Worm (Caenorhabditis elegans) whole organism, L2 larva: Measurements from ENCODE around the gene AC3.12.
"Not testable (repeated sequence)": the region's sequence is repeated elsewhere in the genome, so short reads cannot be mapped to it uniquely, and the experiment has no call there.

Experiments
- C34F6.9 ChIP-seq: fragments of 150-350 bp; optimal IDR thresholded peaks from 2 replicates; lab custom pipeline; 2014; ENCODE audit warnings: missing biosample characterization, missing genetic modification characterization
- F13H6.1 ChIP-seq: sonication (generic microtip); optimal IDR thresholded peaks from 2 replicates; lab custom pipeline; 2016; ENCODE audit warnings: missing genetic modification characterization, missing compliant biosample characterization
- Y55F3AM.14 ChIP-seq: fragments of 200-800 bp; sonication (Bioruptor generic); optimal IDR thresholded peaks from 2 replicates; lab custom pipeline; 2018; ENCODE audit warnings: mild to moderate bottlenecking, missing genetic modification characterization, missing compliant biosample characterization
- ZK546.5 ChIP-seq: sonication (generic microtip); optimal IDR thresholded peaks from 2 replicates; lab custom pipeline; 2017; ENCODE audit warnings: missing biosample characterization, missing genetic modification characterization
- alr-1 ChIP-seq: fragments of 150-350 bp; optimal IDR thresholded peaks from 2 replicates; lab custom pipeline; 2014; ENCODE audit warnings: missing biosample characterization, missing genetic modification characterization
- aly-2 ChIP-seq: fragments of 150-350 bp; optimal IDR thresholded peaks from 2 replicates; lab custom pipeline; 2014; ENCODE audit warnings: missing biosample characterization, missing genetic modification characterization
- ama-1 ChIP-seq: fragments of 150-350 bp; optimal IDR thresholded peaks from 2 replicates; lab custom pipeline; 2018; ENCODE audit warnings: inconsistent platforms
- blmp-1 ChIP-seq: sonication (generic microtip); optimal IDR thresholded peaks from 2 replicates; lab custom pipeline; 2017; ENCODE audit warnings: missing genetic modification characterization, mild to moderate bottlenecking, missing compliant biosample characterization, antibody characterized with exemption, moderate library complexity; ENCODE audit not compliant: insufficient read depth
- crh-2 ChIP-seq: sonication (generic microtip); optimal IDR thresholded peaks from 2 replicates; lab custom pipeline; 2017; ENCODE audit warnings: missing biosample characterization, missing genetic modification characterization
- dmd-4 ChIP-seq: sonication (generic microtip); optimal IDR thresholded peaks from 2 replicates; lab custom pipeline; 2017; ENCODE audit warnings: missing biosample characterization, missing genetic modification characterization
- egl-27 ChIP-seq: sonication (generic microtip); optimal IDR thresholded peaks from 3 replicates; lab custom pipeline; 2017; ENCODE audit warnings: missing biosample characterization, missing genetic modification reagents, missing genetic modification characterization
- elt-3 ChIP-seq: sonication (generic microtip); optimal IDR thresholded peaks from 2 replicates; lab custom pipeline; 2017; ENCODE audit warnings: missing biosample characterization, missing genetic modification characterization
- gmeb-1 ChIP-seq: fragments of 150-350 bp; optimal IDR thresholded peaks from 2 replicates; lab custom pipeline; 2014; ENCODE audit warnings: missing biosample characterization, missing genetic modification characterization
- lin-11 ChIP-seq: fragments of 150-350 bp; sonication (generic microtip); optimal IDR thresholded peaks from 2 replicates; lab custom pipeline; 2014; ENCODE audit warnings: missing biosample characterization, missing genetic modification characterization, inconsistent platforms, mixed read lengths
- lin-13 ChIP-seq: fragments of 150-350 bp; optimal IDR thresholded peaks from 2 replicates; lab custom pipeline; 2014; ENCODE audit warnings: missing biosample characterization, missing genetic modification reagents, missing genetic modification characterization
- lin-39 ChIP-seq: fragments of 150-350 bp; optimal IDR thresholded peaks from 2 replicates; lab custom pipeline; 2014; ENCODE audit warnings: missing biosample characterization, missing genetic modification reagents, missing genetic modification characterization
- lsy-2 ChIP-seq, 2 experiments: fragments of 150-350 bp in 1 of 2; sonication (generic microtip) in 1 of 2; optimal IDR thresholded peaks; 2 replicates each; lab custom pipeline; 2014 to 2017; ENCODE audit warnings: missing biosample characterization in 2 of 2, missing genetic modification characterization in 2 of 2
- mab-5 ChIP-seq: fragments of 150-350 bp; optimal IDR thresholded peaks from 2 replicates; lab custom pipeline; 2014; ENCODE audit warnings: missing biosample characterization, missing genetic modification characterization
- mbf-1 ChIP-seq: sonication (generic microtip); optimal IDR thresholded peaks from 2 replicates; lab custom pipeline; 2017; ENCODE audit warnings: missing biosample characterization, missing genetic modification characterization
- nhr-10 ChIP-seq: sonication (generic microtip); optimal IDR thresholded peaks from 2 replicates; lab custom pipeline; 2017; ENCODE audit warnings: missing biosample characterization, missing genetic modification characterization
- nhr-129 ChIP-seq: fragments of 150-350 bp; optimal IDR thresholded peaks from 2 replicates; lab custom pipeline; 2014; ENCODE audit warnings: missing biosample characterization, missing genetic modification characterization
- nhr-21 ChIP-seq: fragments of 150-350 bp; optimal IDR thresholded peaks from 2 replicates; lab custom pipeline; 2014; ENCODE audit warnings: missing biosample characterization, missing genetic modification characterization
- nhr-23 ChIP-seq: fragments of 150-350 bp; optimal IDR thresholded peaks from 2 replicates; lab custom pipeline; 2014; ENCODE audit warnings: missing biosample characterization, missing genetic modification reagents, missing genetic modification characterization
- nhr-25 ChIP-seq: fragments of 150-350 bp; sonication (generic microtip); optimal IDR thresholded peaks from 3 replicates; lab custom pipeline; 2014; ENCODE audit warnings: missing biosample characterization, missing genetic modification characterization
- peb-1 ChIP-seq: fragments of 150-350 bp; optimal IDR thresholded peaks from 2 replicates; lab custom pipeline; 2014; ENCODE audit warnings: missing biosample characterization, missing genetic modification characterization
- sem-4 ChIP-seq: fragments of 150-350 bp; optimal IDR thresholded peaks from 2 replicates; lab custom pipeline; 2014; ENCODE audit warnings: missing biosample characterization, missing genetic modification reagents, missing genetic modification characterization
- sma-3 ChIP-seq: sonication (generic microtip); optimal IDR thresholded peaks from 2 replicates; lab custom pipeline; 2016; ENCODE audit warnings: missing genetic modification reagents, missing genetic modification characterization, missing compliant biosample characterization
- sma-9 ChIP-seq, 2 experiments: fragments of 150-350 bp in 1 of 2; sonication (generic microtip) in 1 of 2; optimal IDR thresholded peaks; 2 replicates each; lab custom pipeline; 2014 to 2016; ENCODE audit warnings: missing genetic modification characterization in 2 of 2, mild to moderate bottlenecking in 1 of 2, missing biosample characterization in 1 of 2, missing compliant biosample characterization in 1 of 2, missing genetic modification reagents in 1 of 2, moderate library complexity in 1 of 2
- snpc-4 ChIP-seq: fragments of 150-350 bp; optimal IDR thresholded peaks from 2 replicates; lab custom pipeline; 2014; ENCODE audit warnings: missing biosample characterization, missing genetic modification characterization
- unc-39 ChIP-seq: fragments of 150-350 bp; optimal IDR thresholded peaks from 2 replicates; lab custom pipeline; 2014; ENCODE audit warnings: missing biosample characterization, missing genetic modification characterization
- unc-55 ChIP-seq: fragments of 150-350 bp; sonication (generic microtip); optimal IDR thresholded peaks from 3 replicates; lab custom pipeline; 2014; ENCODE audit warnings: missing biosample characterization, missing genetic modification reagents, missing genetic modification characterization
- unc-62 ChIP-seq: fragments of 150-350 bp; optimal IDR thresholded peaks from 2 replicates; lab custom pipeline; 2014; ENCODE audit warnings: missing biosample characterization, missing genetic modification reagents, missing genetic modification characterization
- ztf-4 ChIP-seq: fragments of 150-350 bp; optimal IDR thresholded peaks from 2 replicates; lab custom pipeline; 2014; ENCODE audit warnings: missing biosample characterization, missing genetic modification characterization

The AC3.12 gene

DNA sequence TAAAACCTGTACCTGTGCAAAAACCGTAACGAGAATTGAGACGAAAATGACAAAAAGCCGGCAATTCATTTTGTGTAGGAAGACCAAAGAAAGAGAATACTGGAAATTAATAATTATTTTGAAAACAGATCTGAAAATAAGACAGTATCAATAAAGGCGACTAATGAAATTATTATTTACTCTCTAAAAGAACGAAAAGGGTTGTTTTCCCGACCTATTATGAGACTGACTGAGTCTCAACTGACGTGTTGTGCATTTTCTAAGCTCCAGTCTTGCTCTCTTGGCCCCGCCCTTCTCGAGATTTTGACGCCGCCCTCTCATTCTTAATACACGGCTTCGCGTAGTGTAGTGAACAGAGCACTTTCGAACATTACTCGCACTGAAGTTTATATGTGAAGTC is 29.1 kb downstream of the AC3.12 start, which contains the start of gene K07C5.9:
K07C5.9 (minus strand) TSS at position 101 of the 400 bp plus-strand sequence.
- TF ChIP-seq egl-27 (tag; lab: Kevin White, UChicago) (no peak), nhr-25 (no peak), blmp-1 (tag; lab: Kevin White, UChicago) (no peak), lin-39 (tag; lab: Kevin White, UChicago) (no peak), ama-1 (lab: Kevin White, UChicago) (no peak), sem-4 (no peak), dmd-4 (tag; lab: Kevin White, UChicago) (no peak), peb-1 (no peak), ztf-4 (tag; lab: Kevin White, UChicago) (no peak), aly-2 (tag; lab: Kevin White, UChicago) (no peak), crh-2 (tag; lab: Kevin White, UChicago) (no peak), ZK546.5 (tag; lab: Kevin White, UChicago) (no peak), nhr-21 (tag; lab: Kevin White, UChicago) (no peak), gmeb-1 (no peak), nhr-23 (tag; lab: Kevin White, UChicago) (no peak)

DNA sequence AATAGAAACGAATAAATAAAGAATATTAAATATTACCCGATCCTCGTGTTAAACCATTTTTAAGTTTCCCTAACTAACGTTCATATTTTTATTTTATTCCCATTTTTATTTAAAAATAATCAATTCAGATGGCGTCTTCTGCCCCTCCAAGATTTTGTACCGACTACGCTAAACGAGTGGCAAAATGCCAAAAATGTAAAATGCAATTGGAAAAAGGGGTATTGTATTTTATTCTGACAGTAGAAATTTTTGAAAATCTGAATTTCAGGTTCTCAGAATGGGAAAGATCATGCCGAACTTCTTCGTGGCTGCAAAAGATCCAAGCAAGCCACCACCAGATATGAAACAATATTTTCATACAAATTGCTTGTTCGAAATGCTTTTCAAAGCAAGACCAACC is 36.3 kb downstream of the AC3.12 start, which contains the start of gene K07C5.3:
K07C5.3 (plus strand) TSS at position 129 of the 400 bp plus-strand sequence.
- TF ChIP-seq lin-39 (tag; lab: Kevin White, UChicago) (no peak), alr-1 (tag; lab: Kevin White, UChicago) (no peak), ama-1 (lab: Kevin White, UChicago) (no peak), sma-3 (GFP tag; lab: Kevin White, UChicago) (no peak), elt-3 (tag; lab: Kevin White, UChicago) (no peak), nhr-23 (tag; lab: Kevin White, UChicago) (no peak)

DNA sequence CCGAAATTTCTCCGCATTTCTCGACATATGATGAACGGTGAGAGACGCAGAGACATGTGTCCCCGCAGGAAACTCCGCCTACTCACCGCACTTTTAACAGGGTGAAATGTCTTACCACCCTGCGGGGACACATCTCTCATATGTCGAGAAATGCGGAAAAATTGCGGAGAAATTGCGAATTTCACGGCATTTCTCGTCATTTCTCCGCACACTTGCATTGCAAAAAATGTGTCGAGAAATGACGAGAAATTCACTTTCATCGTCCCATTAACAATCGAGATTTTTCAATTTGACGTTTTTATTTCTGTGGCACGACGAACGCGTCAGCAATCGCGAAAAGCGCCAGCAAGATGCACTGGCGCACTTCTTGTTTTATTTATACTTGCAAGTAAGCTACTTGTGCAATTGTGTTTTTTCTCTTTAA is 37.3 kb downstream of the AC3.12 start, which contains the start of gene K07C5.13:
K07C5.13 (plus strand) TSS at position 151 of the 424 bp plus-strand sequence.
- TF ChIP-seq sem-4 (peak; percentile 55), sma-3 (GFP tag; lab: Kevin White, UChicago) (peak; percentile 66), nhr-25 (peak; percentile 27), Y55F3AM.14 (GFP tag; lab: Kevin White, UChicago) (peak; percentile 33), gmeb-1 (peak; percentile 69), sma-9 (GFP tag; optimal IDR thresholded peaks at IDR 0.05; lab: Kevin White, UChicago) (peak; percentile 74), nhr-129 (tag; lab: Kevin White, UChicago) (peak; percentile 45), crh-2 (tag; lab: Kevin White, UChicago) (peak; percentile 31), blmp-1 (tag; lab: Kevin White, UChicago) (peak; percentile 4), unc-55 (GFP tag; lab: Kevin White, UChicago) (peak; percentile 42), mab-5 (tag; lab: Kevin White, UChicago) (peak; percentile 30), C34F6.9 (tag; lab: Kevin White, UChicago) (peak; percentile 36), lsy-2 (tag; optimal IDR thresholded peaks at IDR 0.05; lab: Kevin White, UChicago) (peak; percentile 42 to 61), F13H6.1 (peak; percentile 77), lin-13 (GFP tag; lab: Kevin White, UChicago) (peak; percentile 62)
- TF ChIP-seq sma-9 (tag; optimal IDR thresholded peaks at IDR 0.05; lab: Kevin White, UChicago), result not testable (repeated sequence)
- TF ChIP-seq, all 48 proteins: peak for 15; not testable (repeated sequence) for 33

DNA sequence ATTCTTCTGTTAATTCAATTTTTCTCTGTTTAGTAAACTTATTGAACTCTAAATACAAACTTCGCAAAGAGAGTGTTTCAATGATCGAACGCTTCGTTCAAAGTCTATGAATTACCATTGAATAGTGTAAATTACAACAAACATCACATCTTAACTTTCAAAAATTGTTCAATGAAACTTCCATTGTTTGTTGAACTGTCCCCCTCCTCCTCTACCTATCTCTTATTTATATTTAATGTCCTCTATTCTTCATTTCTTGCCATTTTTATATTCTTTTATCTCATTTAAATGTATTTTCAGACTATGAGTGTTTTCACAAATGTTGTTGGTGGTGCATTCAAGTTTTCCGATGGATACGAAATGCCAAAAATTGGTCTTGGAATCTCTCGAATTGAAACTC is 40.0 kb downstream of the AC3.12 start, which contains the start of gene K07C5.2:
K07C5.2 (plus strand) TSS at position 301 of the 400 bp plus-strand sequence.
- TF ChIP-seq gmeb-1, result no peak
- no peak for TF ChIP-seq unc-62 (GFP tag; lab: Kevin White, UChicago)
- TF ChIP-seq sma-3 (GFP tag; lab: Kevin White, UChicago), result no peak
- TF ChIP-seq mbf-1 (tag; lab: Kevin White, UChicago), result no peak
- no peak for TF ChIP-seq sma-9 (GFP tag; optimal IDR thresholded peaks at IDR 0.05; lab: Kevin White, UChicago)
- no peak for TF ChIP-seq sma-9 (tag; optimal IDR thresholded peaks at IDR 0.05; lab: Kevin White, UChicago)
- no peak for TF ChIP-seq sem-4
- TF ChIP-seq unc-39 (tag; lab: Kevin White, UChicago), result no peak
- TF ChIP-seq blmp-1 (tag; lab: Kevin White, UChicago), result no peak
- no peak for TF ChIP-seq snpc-4 (tag; lab: Kevin White, UChicago)
- no peak for TF ChIP-seq lin-11 (tag; lab: Kevin White, UChicago)
- no peak for TF ChIP-seq F13H6.1
- no peak for TF ChIP-seq unc-55 (GFP tag; lab: Kevin White, UChicago)
- TF ChIP-seq aly-2 (tag; lab: Kevin White, UChicago), result no peak
- no peak for TF ChIP-seq nhr-10 (tag; lab: Kevin White, UChicago)
- no peak for TF ChIP-seq Y55F3AM.14 (GFP tag; lab: Kevin White, UChicago)
